Fruit fly (Drosophila melanogaster): ENCODE results near the gene Prosalpha6.
A peak's percentile ranks its signal among the peaks of the same experiment; 100 is the strongest.

DNA sequence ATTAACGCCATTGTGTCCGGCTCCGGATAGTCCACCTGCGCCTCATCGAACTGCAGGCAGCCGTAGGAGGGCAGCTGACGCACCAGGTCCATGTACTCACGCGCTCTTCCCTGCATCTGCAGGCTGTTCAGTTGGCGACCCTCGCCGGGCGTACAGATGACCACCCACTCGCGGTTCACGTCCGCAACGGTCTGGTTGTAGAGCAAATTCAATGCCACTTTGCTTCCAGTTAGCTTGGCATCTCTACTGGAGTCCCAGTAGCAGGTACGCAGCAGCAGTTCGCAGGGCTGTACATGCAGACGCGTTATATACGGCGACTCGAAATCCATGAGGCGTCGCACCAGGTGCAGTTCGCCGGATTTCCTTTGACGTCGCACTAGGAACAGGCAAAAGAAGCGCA, 15.2 kb upstream of the Prosalpha6 start:
- no peak for TF ChIP-seq h (optimal IDR thresholded peaks at IDR 0.05)
- no peak for TF ChIP-seq psq (optimal IDR thresholded peaks at IDR 0.05)
- TF ChIP-seq Myc (optimal IDR thresholded peaks at IDR 0.05), result no peak
- no peak for TF ChIP-seq insv (optimal IDR thresholded peaks at IDR 0.05)
- peak; percentile 87 for TF ChIP-seq ttk (optimal IDR thresholded peaks at IDR 0.05)
- no peak for TF ChIP-seq Sin3A (optimal IDR thresholded peaks at IDR 0.05)

Measured in Kc167 (cell line).